Worm (Caenorhabditis elegans): ENCODE measurements around the gene F55A11.6.

DNA sequence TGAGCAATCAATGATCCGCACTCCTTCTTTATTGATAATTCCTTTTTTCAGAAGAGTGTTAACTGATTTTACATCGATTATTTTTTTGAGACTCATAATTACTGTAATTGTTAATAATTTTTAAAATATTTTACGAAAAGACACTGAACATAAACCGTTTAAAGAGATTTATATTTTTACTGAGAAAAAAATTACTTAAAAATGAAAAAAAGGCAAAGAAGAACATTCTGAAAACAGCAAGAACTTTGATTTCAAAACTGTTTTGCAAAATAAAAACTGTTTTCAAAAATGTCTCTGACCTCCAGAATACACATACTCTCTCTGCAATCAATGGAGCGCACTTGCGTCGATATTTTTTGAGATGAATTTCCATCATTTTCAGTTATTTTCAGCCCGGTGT, 50.3 kb downstream of the F55A11.6 start, which contains the start of the genes mpst-1 and D2023.6:
- TF ChIP-seq ces-1 (GFP tag; optimal IDR thresholded peaks at IDR 0.05) (no peak), unc-39 (tag; optimal IDR thresholded peaks at IDR 0.05) (no peak), snpc-4 (tag; optimal IDR thresholded peaks at IDR 0.05) (no peak), pha-4 (tag; optimal IDR thresholded peaks at IDR 0.05) (no peak), nhr-237 (tag; optimal IDR thresholded peaks at IDR 0.05) (no peak), nhr-76 (tag; optimal IDR thresholded peaks at IDR 0.05) (no peak), ztf-11 (tag; optimal IDR thresholded peaks at IDR 0.05) (no peak), elt-3 (tag; optimal IDR thresholded peaks at IDR 0.05) (no peak), sptf-1 (tag; optimal IDR thresholded peaks at IDR 0.05) (no peak)

Measured in whole organism, mixed stage, embryonic.